Worm (Caenorhabditis elegans): ENCODE data around the gene T23F6.3.

DNA sequence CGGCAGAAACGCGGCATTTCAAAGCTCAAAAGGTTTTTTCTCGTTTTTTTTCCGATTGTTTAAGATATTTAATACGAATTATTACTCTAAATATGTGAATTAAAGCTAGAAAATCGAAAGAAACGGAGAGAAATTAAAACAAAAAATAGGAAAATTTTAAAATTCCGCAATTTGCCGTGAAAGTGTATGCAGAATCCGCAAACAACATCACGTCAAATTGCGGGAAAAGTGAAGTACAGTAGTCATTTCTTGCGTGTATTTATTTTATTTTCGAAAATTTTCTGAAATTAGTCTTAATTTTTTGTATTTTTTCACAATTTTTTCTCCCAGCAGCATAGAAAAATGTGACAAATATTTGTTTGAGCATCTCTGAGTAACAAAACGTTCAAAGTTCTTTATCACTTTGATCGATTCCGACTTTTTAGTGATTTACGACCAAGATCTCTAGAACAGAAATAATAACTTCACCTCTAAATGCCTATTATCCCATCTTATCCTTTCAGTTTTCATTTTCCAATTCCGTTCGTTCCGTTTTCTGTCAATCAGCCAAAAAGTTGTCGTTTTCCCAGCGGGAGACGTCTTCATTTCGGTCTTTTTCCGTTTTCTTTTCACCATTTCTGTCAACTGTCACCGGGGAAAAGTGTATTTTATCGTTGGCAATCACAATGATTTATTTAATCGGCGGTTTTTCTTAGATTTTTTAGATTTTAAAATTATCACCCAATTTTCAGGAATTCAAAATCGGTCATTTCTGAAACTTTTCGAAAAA lies 39.5 kb downstream of the T23F6.3 start:
- TF ChIP-seq nhr-11 (tag; optimal IDR thresholded peaks at IDR 0.05) (no peak), skn-1 (tag; optimal IDR thresholded peaks at IDR 0.05) (no peak), aly-2 (tag; optimal IDR thresholded peaks at IDR 0.05) (no peak), nhr-28 (tag; optimal IDR thresholded peaks at IDR 0.05) (no peak)

Measured in whole organism, L3 larva.